Fruit fly (Drosophila melanogaster) Kc167 (cell line): ENCODE results near the gene ATPsynepsilonL.

ENCODE experiments used
- Myc ChIP-seq: fragments of >200 bp; optimal IDR thresholded peaks from 2 replicates; lab custom pipeline; 2017; ENCODE audit warnings: missing external identifiers
- Sin3A ChIP-seq: fragments of >200 bp; optimal IDR thresholded peaks from 2 replicates; lab custom pipeline; 2018; ENCODE audit warnings: missing external identifiers
- h ChIP-seq: fragments of >200 bp; optimal IDR thresholded peaks from 3 replicates; lab custom pipeline; 2018; ENCODE audit warnings: missing external identifiers
- insv ChIP-seq: fragments of >200 bp; optimal IDR thresholded peaks from 3 replicates; lab custom pipeline; 2018; ENCODE audit warnings: missing external identifiers
- psq ChIP-seq: fragments of >200 bp; optimal IDR thresholded peaks from 2 replicates; lab custom pipeline; 2017; ENCODE audit warnings: missing external identifiers
- ttk ChIP-seq: sonication (Bioruptor generic); optimal IDR thresholded peaks from 2 replicates; lab custom pipeline; 2017; ENCODE audit warnings: missing external identifiers

ATPsynepsilonL gene

dm6 chr3R:10166334-10166733 is 44.8 kb downstream of the ATPsynepsilonL start:
- no peak for TF ChIP-seq h
- TF ChIP-seq insv (lab: Kevin White, UChicago), result no peak
- TF ChIP-seq ttk (lab: Kevin White, UChicago), result no peak
- TF ChIP-seq Sin3A (lab: Kevin White, UChicago), result no peak
- no peak for TF ChIP-seq psq
- TF ChIP-seq Myc, result no peak

DNA sequence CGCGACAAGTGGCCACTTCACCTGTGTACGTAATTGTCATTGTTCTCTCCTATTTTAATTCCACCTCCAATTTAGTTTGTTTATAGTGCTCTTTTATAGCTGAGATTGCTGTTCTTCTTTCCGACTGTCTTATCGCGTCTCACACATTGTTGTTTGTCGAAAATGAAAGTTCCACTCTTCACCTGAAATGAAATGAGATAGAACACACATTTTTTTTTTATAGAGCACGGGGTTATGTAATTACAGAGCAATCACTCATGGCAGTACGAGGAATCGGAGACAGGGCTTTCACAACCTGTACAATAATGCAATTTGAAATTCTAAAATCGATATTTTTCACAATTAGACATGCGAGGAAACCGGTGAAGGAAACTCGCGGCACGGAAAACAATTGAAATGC is 45.7 kb downstream of the ATPsynepsilonL start:
- TF ChIP-seq psq, result no peak
- no peak for TF ChIP-seq ttk (lab: Kevin White, UChicago)
- no peak for TF ChIP-seq Myc
- no peak for TF ChIP-seq insv (lab: Kevin White, UChicago)
- TF ChIP-seq h, result no peak
- no peak for TF ChIP-seq Sin3A (lab: Kevin White, UChicago)

dm6 chr3R:10168483-10169064 is 47.0 kb downstream of the ATPsynepsilonL start:
- TF ChIP-seq insv (lab: Kevin White, UChicago), result no peak
- TF ChIP-seq psq, result no peak
- no peak for TF ChIP-seq Sin3A (lab: Kevin White, UChicago)
- no peak for TF ChIP-seq ttk (lab: Kevin White, UChicago)
- TF ChIP-seq h, result no peak
- TF ChIP-seq Myc, result no peak

DNA sequence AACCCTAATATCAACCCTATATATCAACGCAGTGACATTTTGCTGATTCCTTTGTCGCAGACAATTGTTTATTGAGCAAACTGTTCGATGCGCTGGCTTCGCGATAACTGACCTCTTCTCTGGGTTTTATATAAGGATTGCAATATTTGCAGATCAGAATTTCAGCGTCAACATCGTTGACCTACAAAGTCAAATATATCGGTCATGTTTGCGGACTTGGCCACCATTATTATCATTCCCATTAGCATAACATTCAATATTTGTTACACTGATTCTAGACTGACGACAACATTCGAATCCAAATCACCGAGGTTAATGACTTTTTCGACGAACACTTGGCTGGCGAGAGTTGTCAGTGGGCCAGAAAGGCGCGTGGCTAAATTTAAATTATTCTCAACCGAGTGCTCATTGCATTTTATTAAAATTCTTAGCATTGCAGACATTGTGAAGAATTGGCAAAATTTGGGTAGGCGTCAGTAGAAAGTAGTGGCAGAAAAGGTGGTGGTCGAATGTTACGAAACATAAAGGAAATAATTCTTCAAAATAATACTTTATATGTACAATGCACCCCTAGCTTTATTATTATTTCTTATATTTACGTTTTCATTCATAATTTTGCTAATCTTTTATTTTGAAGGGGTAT is 47.7 kb downstream of the ATPsynepsilonL start:
- TF ChIP-seq h (no peak), psq (no peak), insv (lab: Kevin White, UChicago) (no peak), ttk (lab: Kevin White, UChicago) (no peak), Myc (no peak), Sin3A (lab: Kevin White, UChicago) (no peak)

- TF ChIP-seq Myc, result no peak
- no peak for TF ChIP-seq Sin3A (lab: Kevin White, UChicago)
- TF ChIP-seq ttk (lab: Kevin White, UChicago), result no peak
- TF ChIP-seq psq, result no peak
- no peak for TF ChIP-seq h
- TF ChIP-seq insv (lab: Kevin White, UChicago), result no peak
These were observed 48.8 kb downstream of the ATPsynepsilonL start, which contains the start of gene Best1 for dm6 chr3R:10170356-10170876. Gene Best1 (minus strand): TSS chr3R:10170487.
